Fruit fly (Drosophila melanogaster) whole organism: ENCODE results near the gene Rab10.

Experiments
- Dll ChIP-seq: fragments of >200 bp; optimal IDR thresholded peaks from 2 replicates; lab custom pipeline; 2017
- EcR ChIP-seq, 2 experiments: fragments of >200 bp; optimal IDR thresholded peaks; 2 replicates each; lab custom pipeline; 2017; ENCODE audit warnings: missing biosample characterization in 2 of 2, missing genetic modification characterization in 2 of 2, missing genetic modification reagents in 2 of 2
- psq ChIP-seq: fragments of >200 bp; optimal IDR thresholded peaks from 2 replicates; lab custom pipeline; 2017

- TF ChIP-seq Dll (no peak), EcR (GFP tag; optimal IDR thresholded peaks at IDR 0.05; lab: Kevin White, UChicago) (no peak), psq (lab: Kevin White, UChicago) (no peak)
Observed at dm6 chrX:20244278-20244677, 6.9 kb upstream of the Rab10 start, which contains the start of gene Peritrophin-A.
